Worm (Caenorhabditis elegans) whole organism, L1 larva: ENCODE data around the gene ech-2.
A peak's percentile ranks its signal among the peaks of the same experiment; 100 is the strongest.

Experiments used
- ceh-63 ChIP-seq: fragments of 200-800 bp; sonication (Bioruptor generic); optimal IDR thresholded peaks from 2 replicates; lab custom pipeline; 2018; ENCODE audit warnings: mild to moderate bottlenecking, missing genetic modification characterization, missing compliant biosample characterization
- ceh-90 ChIP-seq: sonication (generic microtip); optimal IDR thresholded peaks from 2 replicates; lab custom pipeline; 2016; ENCODE audit warnings: missing genetic modification characterization, missing compliant biosample characterization
- fkh-10 ChIP-seq: sonication (generic microtip); optimal IDR thresholded peaks from 2 replicates; lab custom pipeline; 2017; ENCODE audit warnings: missing biosample characterization, missing genetic modification reagents, missing genetic modification characterization
- mep-1 ChIP-seq: fragments of 150-350 bp; optimal IDR thresholded peaks from 2 replicates; lab custom pipeline; 2014; ENCODE audit warnings: missing biosample characterization, missing genetic modification characterization
- nhr-11 ChIP-seq: fragments of 150-350 bp; optimal IDR thresholded peaks from 2 replicates; lab custom pipeline; 2014; ENCODE audit warnings: missing biosample characterization, missing genetic modification characterization
- nhr-76 ChIP-seq: sonication (generic microtip); optimal IDR thresholded peaks from 2 replicates; lab custom pipeline; 2017; ENCODE audit warnings: missing biosample characterization, missing genetic modification characterization
- nhr-85 ChIP-seq: sonication (generic microtip); peaks from one replicate; lab custom pipeline; 2016; ENCODE audit warnings: missing genetic modification characterization, inconsistent platforms, missing compliant biosample characterization
- rnt-1 ChIP-seq: sonication (generic microtip); optimal IDR thresholded peaks from 2 replicates; lab custom pipeline; 2016; ENCODE audit warnings: mild to moderate bottlenecking, missing genetic modification characterization, moderate library complexity, missing compliant biosample characterization
- snpc-4 ChIP-seq: fragments of 150-350 bp; optimal IDR thresholded peaks from 2 replicates; lab custom pipeline; 2014; ENCODE audit warnings: missing biosample characterization, missing genetic modification characterization
- zag-1 ChIP-seq: fragments of 150-350 bp; optimal IDR thresholded peaks from 2 replicates; lab custom pipeline; 2014; ENCODE audit warnings: missing biosample characterization, missing genetic modification characterization
- ztf-4 ChIP-seq: fragments of 150-350 bp; optimal IDR thresholded peaks from 2 replicates; lab custom pipeline; 2014; ENCODE audit warnings: missing biosample characterization, missing genetic modification characterization

ce11 chrIV:11855900-11856660 is at the start of gene ech-2:
- TF ChIP-seq ceh-63 (GFP tag; lab: Kevin White, UChicago) (no peak), nhr-85 (tag; lab: Kevin White, UChicago) (no peak), nhr-11 (tag; lab: Kevin White, UChicago) (no peak), snpc-4 (tag; lab: Kevin White, UChicago) (no peak), ztf-4 (tag; lab: Kevin White, UChicago) (no peak), ceh-90 (peak; percentile 7), fkh-10 (GFP tag; lab: Kevin White, UChicago) (no peak), nhr-76 (no peak), zag-1 (tag; lab: Kevin White, UChicago) (no peak), rnt-1 (no peak), mep-1 (tag; lab: Kevin White, UChicago) (no peak)
